Fruit fly (Drosophila melanogaster): Measurements from ENCODE around the gene CG32204.

DNA sequence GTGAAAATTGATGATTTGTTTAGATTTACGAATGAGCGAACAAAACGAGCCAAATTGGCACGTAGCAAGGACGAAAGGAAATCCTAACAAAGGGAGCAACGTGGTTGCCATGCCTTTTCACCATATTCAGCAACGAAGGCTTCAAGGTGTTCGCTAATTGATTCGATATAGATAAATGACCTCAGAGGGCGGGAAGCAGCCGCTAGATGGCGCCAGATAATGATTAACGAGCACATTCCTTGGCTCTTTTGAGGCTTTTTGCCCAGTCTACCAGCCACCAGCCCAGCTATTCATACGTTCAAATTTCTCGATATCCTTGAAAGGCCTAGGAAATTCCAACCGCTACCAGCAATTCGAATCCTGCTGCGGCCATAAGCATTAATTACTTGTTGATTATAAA, 29.4 kb downstream of the CG32204 start:
- TF ChIP-seq Sox102F (GFP tag; optimal IDR thresholded peaks at IDR 0.05) (no peak), CG13123 (GFP tag; optimal IDR thresholded peaks at IDR 0.05) (no peak), Hmx (GFP tag; optimal IDR thresholded peaks at IDR 0.05) (no peak), H2.0 (GFP tag; IDR thresholded peaks at IDR 0.05) (no peak), CG14965 (GFP tag; optimal IDR thresholded peaks at IDR 0.05; ENCODE audit: borderline replicate concordance) (no peak), corto (GFP tag; optimal IDR thresholded peaks at IDR 0.05) (no peak), ems (GFP tag; optimal IDR thresholded peaks at IDR 0.05) (no peak)

All from whole organism, embryonic.